Worm (Caenorhabditis elegans) whole organism, L4 larva: ENCODE measurements around the gene F11A5.17.

Experiments used
- D1046.2 ChIP-seq: fragments of 200-800 bp; sonication (Bioruptor generic); IDR thresholded peaks from 2 replicates; pipeline ENCODE4 v1.3.6; 2022; ENCODE audit warnings: missing genetic modification characterization, missing compliant biosample characterization
- F10B5.3 ChIP-seq: sonication (generic microtip); optimal IDR thresholded peaks from 2 replicates; lab custom pipeline; 2016; ENCODE audit warnings: mild to moderate bottlenecking, missing genetic modification characterization, missing compliant biosample characterization
- F37D6.2 ChIP-seq: sonication (generic microtip); optimal IDR thresholded peaks from 2 replicates; lab custom pipeline; 2016; ENCODE audit warnings: mild to moderate bottlenecking, missing genetic modification characterization, missing compliant biosample characterization
- T20F7.1 ChIP-seq: fragments of 200-800 bp; sonication (Bioruptor generic); optimal IDR thresholded peaks from 2 replicates; lab custom pipeline; 2018; ENCODE audit warnings: mild to moderate bottlenecking, missing genetic modification characterization, missing compliant biosample characterization
- Y48G9A.11 ChIP-seq: fragments of 200-800 bp; sonication (Bioruptor generic); IDR thresholded peaks from 2 replicates; pipeline ENCODE4 v1.3.6; 2022; ENCODE audit warnings: missing genetic modification reagents, missing genetic modification characterization, missing compliant biosample characterization
- ZK337.2 ChIP-seq: fragments of 200-800 bp; sonication (Bioruptor generic); IDR thresholded peaks from 2 replicates; pipeline ENCODE4 v1.3.6; 2022; ENCODE audit warnings: missing genetic modification reagents, missing genetic modification characterization, missing compliant biosample characterization
- ama-1 ChIP-seq: fragments of 150-350 bp; optimal IDR thresholded peaks from 2 replicates; lab custom pipeline; 2014; ENCODE audit warnings: inconsistent platforms, mixed read lengths
- arid-1 ChIP-seq: fragments of 200-800 bp; sonication (Bioruptor generic); conservative IDR thresholded peaks from 2 replicates; pipeline ENCODE4 v1.3.6; 2022; ENCODE audit warnings: missing genetic modification reagents, missing genetic modification characterization, missing compliant biosample characterization
- ceh-20 ChIP-seq: fragments of 200-800 bp; sonication (Bioruptor generic); IDR thresholded peaks from 2 replicates; pipeline ENCODE4 v1.3.6; 2022; ENCODE audit warnings: missing genetic modification reagents, missing genetic modification characterization, missing compliant biosample characterization
- ceh-28 ChIP-seq: fragments of 150-350 bp; optimal IDR thresholded peaks from 2 replicates; lab custom pipeline; 2014; ENCODE audit warnings: missing biosample characterization, missing genetic modification reagents, missing genetic modification characterization
- ces-1 ChIP-seq: fragments of 150-350 bp; sonication (generic microtip); optimal IDR thresholded peaks from 4 replicates; lab custom pipeline; 2014; ENCODE audit warnings: missing biosample characterization, missing genetic modification reagents, missing genetic modification characterization
- ctbp-1 ChIP-seq: fragments of 200-800 bp; sonication (Bioruptor generic); IDR thresholded peaks from 2 replicates; pipeline ENCODE4 v1.3.6; 2022; ENCODE audit warnings: missing genetic modification reagents, missing genetic modification characterization, missing compliant biosample characterization
- daf-16 ChIP-seq, 3 experiments: sonication (generic microtip); optimal IDR thresholded peaks; 2 replicates each; lab custom pipeline; 2016 to 2017; ENCODE audit warnings: missing genetic modification characterization in 3 of 3, missing genetic modification reagents in 3 of 3, mild to moderate bottlenecking in 2 of 3, missing compliant biosample characterization in 2 of 3, missing biosample characterization in 1 of 3, moderate library complexity in 1 of 3
- daf-19 ChIP-seq: fragments of 200-800 bp; sonication (Bioruptor generic); conservative IDR thresholded peaks from 2 replicates; pipeline ENCODE4 v1.3.6; 2022; ENCODE audit warnings: missing genetic modification characterization, missing compliant biosample characterization
- daf-8 ChIP-seq: fragments of 200-800 bp; sonication (Bioruptor generic); IDR thresholded peaks from 2 replicates; pipeline ENCODE4 v1.3.6; 2022; ENCODE audit warnings: missing genetic modification characterization, missing compliant biosample characterization
- dmd-6 ChIP-seq: fragments of 200-800 bp; sonication (Bioruptor generic); IDR thresholded peaks from 2 replicates; pipeline ENCODE4 v1.3.6; 2022; ENCODE audit warnings: missing genetic modification reagents, missing genetic modification characterization, missing compliant biosample characterization
- duxl-1 ChIP-seq: sonication (generic microtip); optimal IDR thresholded peaks from 2 replicates; lab custom pipeline; 2016; ENCODE audit warnings: mild to moderate bottlenecking, missing genetic modification characterization, moderate library complexity, missing compliant biosample characterization; ENCODE audit not compliant: poor library complexity
- gei-8 ChIP-seq: fragments of 200-800 bp; sonication (Bioruptor generic); optimal IDR thresholded peaks from 2 replicates; lab custom pipeline; 2018; ENCODE audit warnings: mild to moderate bottlenecking, missing genetic modification characterization, missing compliant biosample characterization
- hif-1 ChIP-seq, 2 experiments: sonication (generic microtip); optimal IDR thresholded peaks; 2 replicates each; lab custom pipeline; 2016 to 2017; ENCODE audit warnings: missing compliant biosample characterization in 2 of 2, missing genetic modification characterization in 2 of 2, missing genetic modification reagents in 2 of 2, missing genotype in 2 of 2, mild to moderate bottlenecking in 1 of 2
- lin-1 ChIP-seq: fragments of 200-800 bp; sonication (Bioruptor generic); IDR thresholded peaks from 2 replicates; pipeline ENCODE4 v1.3.6; 2022; ENCODE audit warnings: missing genetic modification reagents, missing genetic modification characterization, missing compliant biosample characterization
- lin-15B ChIP-seq: fragments of 150-350 bp; sonication (generic microtip); optimal IDR thresholded peaks from 3 replicates; lab custom pipeline; 2014; ENCODE audit warnings: missing biosample characterization, missing genetic modification characterization
- lin-39 ChIP-seq: fragments of 150-350 bp; optimal IDR thresholded peaks from 2 replicates; lab custom pipeline; 2014; ENCODE audit warnings: missing biosample characterization, missing genetic modification reagents, missing genetic modification characterization
- mep-1 ChIP-seq: fragments of 150-350 bp; sonication (generic microtip); optimal IDR thresholded peaks from 3 replicates; lab custom pipeline; 2014; ENCODE audit warnings: missing biosample characterization, missing genetic modification characterization
- mxl-2 ChIP-seq: fragments of 200-800 bp; sonication (Bioruptor generic); conservative IDR thresholded peaks from 2 replicates; pipeline ENCODE4 v1.3.6; 2022; ENCODE audit warnings: missing genetic modification reagents, missing genetic modification characterization, missing compliant biosample characterization
- nhr-102 ChIP-seq: sonication (generic microtip); optimal IDR thresholded peaks from 2 replicates; lab custom pipeline; 2016; ENCODE audit warnings: mild to moderate bottlenecking, missing genetic modification characterization, moderate library complexity, missing compliant biosample characterization
- nhr-111 ChIP-seq: fragments of 200-800 bp; sonication (Bioruptor generic); optimal IDR thresholded peaks from 2 replicates; lab custom pipeline; 2018; ENCODE audit warnings: mild to moderate bottlenecking, missing genetic modification characterization, missing compliant biosample characterization
- nhr-42 ChIP-seq: fragments of 200-800 bp; sonication (Bioruptor generic); IDR thresholded peaks from 2 replicates; pipeline ENCODE4 v1.3.6; 2022; ENCODE audit warnings: missing genetic modification characterization, missing compliant biosample characterization
- nhr-77 ChIP-seq: fragments of 150-350 bp; optimal IDR thresholded peaks from 2 replicates; lab custom pipeline; 2014; ENCODE audit warnings: missing biosample characterization, missing genetic modification characterization
- pha-4 ChIP-seq, 2 experiments: fragments of 150-350 bp in 1 of 2; fragments of 200-800 bp in 1 of 2; sonication (Bioruptor generic) in 1 of 2; IDR thresholded peaks in 1 of 2; optimal IDR thresholded peaks in 1 of 2; 2 replicates each; pipeline versions ENCODE4 v1.3.6 to Lab custom; 2014 to 2022; ENCODE audit warnings: missing genetic modification characterization in 2 of 2, missing genetic modification reagents in 2 of 2, missing biosample characterization in 1 of 2, missing compliant biosample characterization in 1 of 2
- rbr-2 ChIP-seq: sonication (generic microtip); optimal IDR thresholded peaks from 2 replicates; lab custom pipeline; 2016; ENCODE audit warnings: missing genotype, missing genetic modification characterization, missing compliant biosample characterization
- saeg-2 ChIP-seq: fragments of 200-800 bp; sonication (Bioruptor generic); IDR thresholded peaks from 2 replicates; pipeline ENCODE4 v1.3.6; 2022; ENCODE audit warnings: missing genetic modification reagents, missing genetic modification characterization, missing compliant biosample characterization
- set-16 ChIP-seq: fragments of 200-800 bp; sonication (Bioruptor generic); IDR thresholded peaks from 2 replicates; pipeline ENCODE4 v1.3.6; 2022; ENCODE audit warnings: missing genetic modification reagents, missing genetic modification characterization, missing compliant biosample characterization
- skn-1 ChIP-seq: fragments of 150-350 bp; optimal IDR thresholded peaks from 2 replicates; lab custom pipeline; 2014; ENCODE audit warnings: missing biosample characterization, missing genetic modification characterization
- tag-97 ChIP-seq: fragments of 200-800 bp; sonication (Bioruptor generic); IDR thresholded peaks from 2 replicates; pipeline ENCODE4 v1.3.6; 2022; ENCODE audit warnings: missing genetic modification characterization, missing compliant biosample characterization
- tra-1 ChIP-seq: fragments of 200-800 bp; sonication (Bioruptor generic); IDR thresholded peaks from 2 replicates; pipeline ENCODE4 v1.3.6; 2022; ENCODE audit warnings: missing genetic modification reagents, missing genetic modification characterization, missing compliant biosample characterization
- unc-62 ChIP-seq, 3 experiments: fragments of 150-350 bp in 1 of 3; sonication (generic microtip); optimal IDR thresholded peaks in 2 of 3; peaks in 1 of 3; 1 replicate in 1 of 3; 2 replicates in 2 of 3; lab custom pipeline; 2014 to 2017; ENCODE audit warnings: missing biosample characterization in 3 of 3, missing genetic modification characterization in 3 of 3, missing genetic modification reagents in 3 of 3, missing genotype in 1 of 3
- zag-1 ChIP-seq: fragments of 150-350 bp; optimal IDR thresholded peaks from 2 replicates; lab custom pipeline; 2014; ENCODE audit warnings: missing biosample characterization, missing genetic modification characterization
- zip-2 ChIP-seq: fragments of 150-350 bp; optimal IDR thresholded peaks from 2 replicates; lab custom pipeline; 2014; ENCODE audit warnings: missing biosample characterization, missing genetic modification characterization
- ztf-7 ChIP-seq: fragments of 150-350 bp; optimal IDR thresholded peaks from 2 replicates; lab custom pipeline; 2014; ENCODE audit warnings: missing biosample characterization, missing genetic modification characterization

F11A5.17 gene

ce11 chrV:16201730-16202129, at the start of gene F11A5.17:
TSS of gene F11A5.17 (plus strand) at chrV:16202030.
- TF ChIP-seq tag-97 (GFP tag; lab: Robert Waterston, UW), result no peak
- no peak for TF ChIP-seq skn-1 (tag; lab: Kevin White, UChicago)
- no peak for TF ChIP-seq Y48G9A.11 (GFP tag; lab: Robert Waterston, UW)
- TF ChIP-seq nhr-102 (tag; lab: Kevin White, UChicago), result no peak
- TF ChIP-seq ceh-20, result no peak
- peak in 1 of 2 experiments; percentile 15 for TF ChIP-seq unc-62 (GFP tag; optimal IDR thresholded peaks at IDR 0.05 in 1 of 2; lab: Kevin White, UChicago)
- no peak for TF ChIP-seq unc-62 (tag; optimal IDR thresholded peaks at IDR 0.05; lab: Kevin White, UChicago)

DNA sequence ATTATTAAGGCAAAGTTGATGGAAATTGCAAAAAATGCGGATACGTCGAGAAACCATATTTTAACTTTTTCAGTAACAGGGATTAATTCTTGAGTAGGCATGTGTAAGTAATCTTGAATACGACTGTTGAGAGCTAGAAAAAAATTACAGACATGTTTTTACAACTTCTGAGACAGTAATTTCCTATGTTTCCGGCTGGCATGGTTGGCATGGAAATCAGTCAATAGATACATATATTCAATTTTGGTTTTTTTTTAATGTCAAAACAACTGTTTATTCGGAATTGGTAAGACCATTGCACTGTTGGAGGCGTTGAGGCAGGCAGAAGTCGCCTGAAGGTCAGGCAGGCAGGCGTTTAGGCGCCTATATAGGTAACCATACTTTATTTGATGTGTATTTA, 48.5 kb upstream of the F11A5.17 start, which contains the start of gene str-254:
str-254 (minus strand) TSS at position 101 of the 400 bp plus-strand sequence.
- no peak for TF ChIP-seq daf-8 (GFP tag; lab: Robert Waterston, UW)
- no peak for TF ChIP-seq zip-2 (tag; lab: Kevin White, UChicago)
- no peak for TF ChIP-seq hif-1 (tag; optimal IDR thresholded peaks at IDR 0.05; lab: Kevin White, UChicago)
- TF ChIP-seq lin-15B (tag; lab: Kevin White, UChicago), result no peak
- no peak for TF ChIP-seq D1046.2 (GFP tag; lab: Robert Waterston, UW)

- TF ChIP-seq unc-62 (GFP tag; optimal IDR thresholded peaks at IDR 0.05 in 1 of 2; lab: Kevin White, UChicago) (peak in 1 of 2 experiments; percentile 62), unc-62 (tag; optimal IDR thresholded peaks at IDR 0.05; lab: Kevin White, UChicago) (no peak), ceh-20 (no peak), gei-8 (no peak), F10B5.3 (tag; lab: Kevin White, UChicago) (no peak), lin-39 (tag; lab: Kevin White, UChicago) (no peak)
- TF ChIP-seq, all 104 proteins: peak for 1
Measured at ce11 chrV:16155111-16155510, 46.7 kb upstream of the F11A5.17 start, which contains the start of gene str-97. TSS of gene str-97 (minus strand) at chrV:16155211.

- TF ChIP-seq unc-62 (GFP tag; optimal IDR thresholded peaks at IDR 0.05 in 1 of 2; lab: Kevin White, UChicago), result peak in 1 of 2 experiments; percentile 39
- TF ChIP-seq unc-62 (tag; optimal IDR thresholded peaks at IDR 0.05; lab: Kevin White, UChicago), result no peak
- no peak for TF ChIP-seq mxl-2 (GFP tag; lab: Robert Waterston, UW)
- TF ChIP-seq nhr-111, result no peak
Measured at ce11 chrV:16158391-16158790, 43.4 kb upstream of the F11A5.17 start, which contains the start of gene str-99. TSS of gene str-99 (minus strand) at chrV:16158491.

- TF ChIP-seq nhr-102 (tag; lab: Kevin White, UChicago) (no peak), ceh-28 (tag; lab: Kevin White, UChicago) (no peak), saeg-2 (GFP tag; lab: Robert Waterston, UW) (no peak), lin-1 (no peak), mep-1 (tag; lab: Kevin White, UChicago) (no peak), gei-8 (no peak), set-16 (GFP tag; lab: Robert Waterston, UW) (no peak), ces-1 (GFP tag; lab: Kevin White, UChicago) (no peak), T20F7.1 (GFP tag; lab: Kevin White, UChicago) (no peak), nhr-77 (tag; lab: Kevin White, UChicago) (no peak), lin-39 (tag; lab: Kevin White, UChicago) (no peak), zag-1 (tag; lab: Kevin White, UChicago) (no peak), nhr-111 (no peak), daf-19 (GFP tag; lab: Robert Waterston, UW) (no peak), daf-16 (GFP tag; optimal IDR thresholded peaks at IDR 0.05; lab: Kevin White, UChicago) (no peak), daf-16 (tag; optimal IDR thresholded peaks at IDR 0.05; lab: Kevin White, UChicago) (no peak), dmd-6 (GFP tag; lab: Robert Waterston, UW) (no peak)
Measured at ce11 chrV:16159594-16159993, 42.2 kb upstream of the F11A5.17 start, which contains the start of gene F10A3.17. TSS of gene F10A3.17 (minus strand) at chrV:16159694.

- TF ChIP-seq nhr-42 (GFP tag; lab: Robert Waterston, UW) (no peak), ctbp-1 (GFP tag; lab: Robert Waterston, UW) (no peak), ama-1 (no peak), pha-4 (GFP tag; IDR thresholded peaks at IDR 0.05; lab: Robert Waterston, UW) (no peak), pha-4 (tag; optimal IDR thresholded peaks at IDR 0.05; lab: Kevin White, UChicago) (peak; percentile 19), F37D6.2 (tag; lab: Kevin White, UChicago) (no peak), ZK337.2 (GFP tag; lab: Robert Waterston, UW) (no peak), ztf-7 (tag; lab: Kevin White, UChicago) (peak; percentile 30), duxl-1 (tag; lab: Kevin White, UChicago) (no peak), tra-1 (no peak), arid-1 (GFP tag; lab: Robert Waterston, UW) (no peak), nhr-77 (tag; lab: Kevin White, UChicago) (peak; percentile 47), rbr-2 (tag; lab: Kevin White, UChicago) (no peak), mxl-2 (GFP tag; lab: Robert Waterston, UW) (no peak)
Measured at ce11 chrV:16160087-16160486, 41.7 kb upstream of the F11A5.17 start.
